Fruit fly (Drosophila melanogaster): ENCODE results near the gene CG4502.

Gene CG4502

dm6 chr2L:7216272-7216671, 12.2 kb upstream of the CG4502 start (continued):
- TF ChIP-seq CG8632 (GFP tag; optimal IDR thresholded peaks at IDR 0.05) (no peak), Sox15 (GFP tag; optimal IDR thresholded peaks at IDR 0.05) (no peak), fd59A (GFP tag; optimal IDR thresholded peaks at IDR 0.05) (no peak), CG3919 (GFP tag; optimal IDR thresholded peaks at IDR 0.05) (no peak), Ets96B (tag; optimal IDR thresholded peaks at IDR 0.05) (no peak)

dm6 chr2L:7215657-7216056, 11.6 kb upstream of the CG4502 start:
- TF ChIP-seq fkh (GFP tag; optimal IDR thresholded peaks at IDR 0.05): peak; percentile 82
- TF ChIP-seq ss (GFP tag; optimal IDR thresholded peaks at IDR 0.05): no peak
- no peak for TF ChIP-seq CG3032 (tag; optimal IDR thresholded peaks at IDR 0.05)
- no peak for TF ChIP-seq OdsH (GFP tag; optimal IDR thresholded peaks at IDR 0.05)

DNA sequence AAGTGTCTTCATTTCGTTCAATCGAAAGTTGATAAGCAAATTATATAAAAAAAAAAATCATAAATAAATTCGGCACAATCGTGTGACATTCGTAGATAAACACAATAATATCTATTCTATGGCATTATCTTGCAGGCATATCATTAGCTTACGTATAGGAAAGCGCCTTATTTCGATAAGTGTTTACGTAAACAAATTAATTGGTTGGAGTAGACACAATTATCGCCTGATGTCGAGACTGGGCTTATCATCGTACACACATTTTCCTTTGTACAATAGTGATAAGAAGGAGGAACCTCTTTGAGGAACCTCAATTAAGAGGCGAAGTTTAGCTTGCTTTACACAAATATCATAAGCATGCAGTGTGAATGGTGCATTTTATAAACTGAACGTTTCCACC, 10.8 kb upstream of the CG4502 start:
- peak; percentile 39 for TF ChIP-seq Eip93F (GFP tag; optimal IDR thresholded peaks at IDR 0.05)
- TF ChIP-seq OdsH (GFP tag; optimal IDR thresholded peaks at IDR 0.05): no peak
- no peak for TF ChIP-seq CG10631 (GFP tag; optimal IDR thresholded peaks at IDR 0.05)
- no peak for TF ChIP-seq salr (GFP tag; optimal IDR thresholded peaks at IDR 0.05)
- TF ChIP-seq CG34406 (GFP tag; optimal IDR thresholded peaks at IDR 0.05): no peak
- peak; percentile 68 for TF ChIP-seq Eip78C (GFP tag)
- peak; percentile 77 for TF ChIP-seq vri (GFP tag; optimal IDR thresholded peaks at IDR 0.05)
- TF ChIP-seq fkh (GFP tag; optimal IDR thresholded peaks at IDR 0.05): peak; percentile 51
- TF ChIP-seq Sox15 (GFP tag; optimal IDR thresholded peaks at IDR 0.05): no peak
- TF ChIP-seq CG11294 (GFP tag; IDR thresholded peaks at IDR 0.05): no peak
- peak in 1 of 2 experiments; percentile 23 for TF ChIP-seq ss (GFP tag; optimal IDR thresholded peaks at IDR 0.05)
- no peak for TF ChIP-seq eg (GFP tag; IDR thresholded peaks at IDR 0.05)
- peak; percentile 74 for TF ChIP-seq svp (GFP tag)
- no peak for TF ChIP-seq topi (GFP tag; optimal IDR thresholded peaks at IDR 0.05)
- TF ChIP-seq CG6808 (GFP tag; optimal IDR thresholded peaks at IDR 0.05): no peak

DNA sequence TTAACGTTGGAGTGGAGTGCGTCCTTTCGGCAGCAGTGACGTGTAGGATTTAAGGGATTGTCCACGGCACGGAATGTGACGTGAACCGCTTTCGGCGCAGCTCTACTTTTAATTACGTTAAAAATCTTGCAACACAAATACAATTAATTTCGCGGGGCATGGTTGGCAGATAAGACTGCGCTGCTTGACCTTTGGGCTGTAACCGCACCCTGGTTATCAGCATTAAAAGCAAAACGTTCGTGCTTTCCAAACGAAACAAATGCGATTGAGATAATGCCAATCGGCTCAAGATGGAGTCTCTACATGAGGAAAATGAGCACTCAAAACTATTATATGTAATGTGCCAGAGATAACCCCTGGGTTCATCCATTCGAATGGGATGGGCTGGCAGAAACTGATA, 9.5 kb upstream of the CG4502 start:
- TF ChIP-seq svp (GFP tag) (peak; percentile 98), CG11762 (GFP tag; optimal IDR thresholded peaks at IDR 0.05; ENCODE audit: insufficient read depth) (no peak), CG15336 (GFP tag; IDR thresholded peaks at IDR 0.05) (no peak), pdm3 (GFP tag; optimal IDR thresholded peaks at IDR 0.05) (no peak), Blimp-1 (GFP tag; optimal IDR thresholded peaks at IDR 0.05) (no peak), CG32006 (GFP tag; optimal IDR thresholded peaks at IDR 0.05) (no peak), CG16779 (tag; optimal IDR thresholded peaks at IDR 0.05) (no peak), CG6854 (GFP tag; optimal IDR thresholded peaks at IDR 0.05) (no peak), vri (GFP tag; optimal IDR thresholded peaks at IDR 0.05) (no peak)

dm6 chr2L:7207660-7208059, 3.6 kb upstream of the CG4502 start:
- TF ChIP-seq Hr39 (GFP tag; optimal IDR thresholded peaks at IDR 0.05) (no peak), svp (GFP tag) (peak; percentile 83), CG10669 (GFP tag; optimal IDR thresholded peaks at IDR 0.05) (no peak), CG11294 (GFP tag; IDR thresholded peaks at IDR 0.05) (no peak), dsx (GFP tag; optimal IDR thresholded peaks at IDR 0.05; ENCODE audit: poor library complexity, severe bottlenecking) (no peak), CG6163 (GFP tag; IDR thresholded peaks at IDR 0.05) (no peak), CG9139 (GFP tag; optimal IDR thresholded peaks at IDR 0.05) (peak; percentile 71), CG3032 (tag; optimal IDR thresholded peaks at IDR 0.05) (no peak), Ets96B (tag; optimal IDR thresholded peaks at IDR 0.05) (no peak), cyc (GFP tag; optimal IDR thresholded peaks at IDR 0.05) (no peak), CG6276 (GFP tag; optimal IDR thresholded peaks at IDR 0.05) (peak; percentile 59), ss (GFP tag; optimal IDR thresholded peaks at IDR 0.05) (peak; percentile 55 to 70), Eip78C (GFP tag) (peak; percentile 39), Ets21C (GFP tag; optimal IDR thresholded peaks at IDR 0.05) (no peak), vri (GFP tag; optimal IDR thresholded peaks at IDR 0.05) (no peak), fd85E (GFP tag; optimal IDR thresholded peaks at IDR 0.05) (no peak), CG6792 (GFP tag; optimal IDR thresholded peaks at IDR 0.05) (no peak), Sox102F (GFP tag; optimal IDR thresholded peaks at IDR 0.05) (no peak), achi (GFP tag; optimal IDR thresholded peaks at IDR 0.05) (no peak), CG16779 (tag; optimal IDR thresholded peaks at IDR 0.05) (peak; percentile 43), CG6854 (GFP tag; optimal IDR thresholded peaks at IDR 0.05) (peak; percentile 6), CG31627 (GFP tag; optimal IDR thresholded peaks at IDR 0.05) (no peak), Smox (GFP tag; optimal IDR thresholded peaks at IDR 0.05) (no peak), salr (GFP tag; optimal IDR thresholded peaks at IDR 0.05) (no peak), pdm3 (GFP tag; optimal IDR thresholded peaks at IDR 0.05) (no peak), Eip93F (GFP tag; optimal IDR thresholded peaks at IDR 0.05) (no peak), CG15336 (GFP tag; IDR thresholded peaks at IDR 0.05) (no peak), spab (GFP tag; optimal IDR thresholded peaks at IDR 0.05) (peak; percentile 27), CG6808 (GFP tag; optimal IDR thresholded peaks at IDR 0.05) (peak; percentile 64), CG10631 (GFP tag; optimal IDR thresholded peaks at IDR 0.05) (no peak)

All from whole organism, prepupa.